Fruit fly (Drosophila melanogaster) whole organism, adult: Measurements from ENCODE around the gene Mtr3.

ENCODE experiments used
- CG11617 ChIP-seq: fragments of 200-800 bp; sonication (Bioruptor generic); optimal IDR thresholded peaks from 2 replicates; lab custom pipeline; 2017; ENCODE audit warnings: mild to moderate bottlenecking, missing biosample characterization, missing genetic modification reagents, missing genetic modification characterization
- CG12768 ChIP-seq: fragments of 200-800 bp; sonication (Bioruptor generic); optimal IDR thresholded peaks from 2 replicates; lab custom pipeline; 2017; ENCODE audit warnings: missing biosample characterization, missing genetic modification characterization, mild to moderate bottlenecking, moderate library complexity, missing genetic modification reagents
- CG33017 ChIP-seq: fragments of 200-800 bp; sonication (Bioruptor generic); optimal IDR thresholded peaks from 2 replicates; lab custom pipeline; 2018; ENCODE audit warnings: missing biosample characterization, mild to moderate bottlenecking, missing genetic modification characterization, moderate library complexity
- CG5204 ChIP-seq: fragments of 200-800 bp; sonication (Bioruptor generic); optimal IDR thresholded peaks from 2 replicates; lab custom pipeline; 2016; ENCODE audit warnings: missing biosample characterization, missing genetic modification characterization
- CG7045 ChIP-seq: fragments of 200-800 bp; sonication (Bioruptor generic); optimal IDR thresholded peaks from 2 replicates; lab custom pipeline; 2017; ENCODE audit warnings: missing biosample characterization, mild to moderate bottlenecking, missing genetic modification characterization
- Clk ChIP-seq: fragments of 200-800 bp; sonication (Bioruptor generic); optimal IDR thresholded peaks from 2 replicates; lab custom pipeline; 2017; ENCODE audit warnings: missing biosample characterization, missing genetic modification characterization
- Hr96 ChIP-seq: fragments of 200-800 bp; sonication (Bioruptor generic); optimal IDR thresholded peaks from 2 replicates; lab custom pipeline; 2016; ENCODE audit warnings: missing biosample characterization, missing genetic modification characterization
- Mnt ChIP-seq: fragments of 200-800 bp; sonication (Bioruptor generic); optimal IDR thresholded peaks from 2 replicates; lab custom pipeline; 2016; ENCODE audit warnings: missing biosample characterization, mild to moderate bottlenecking, missing genetic modification characterization
- bab1 ChIP-seq: fragments of 200-800 bp; sonication (Bioruptor generic); optimal IDR thresholded peaks from 3 replicates; lab custom pipeline; 2019; ENCODE audit warnings: missing biosample characterization, mild to moderate bottlenecking, missing genetic modification characterization, moderate library complexity
- cic ChIP-seq: fragments of 200-800 bp; sonication (Bioruptor generic); optimal IDR thresholded peaks from 2 replicates; lab custom pipeline; 2017; ENCODE audit warnings: missing biosample characterization, mild to moderate bottlenecking, missing genetic modification characterization, moderate library complexity
- kay ChIP-seq: fragments of 200-800 bp; sonication (Bioruptor generic); peaks from one replicate; lab custom pipeline; 2016; ENCODE audit warnings: missing biosample characterization, missing genetic modification characterization, borderline replicate concordance
- ovo ChIP-seq: fragments of 200-800 bp; sonication (Bioruptor generic); optimal IDR thresholded peaks from 2 replicates; lab custom pipeline; 2016; ENCODE audit warnings: missing biosample characterization, missing genetic modification characterization
- pad ChIP-seq: fragments of 200-800 bp; sonication (Bioruptor generic); optimal IDR thresholded peaks from 3 replicates; lab custom pipeline; 2017; ENCODE audit warnings: missing biosample characterization, missing genetic modification characterization, mild to moderate bottlenecking, moderate library complexity, missing genetic modification reagents
- tj ChIP-seq: fragments of 200-800 bp; sonication (Bioruptor generic); optimal IDR thresholded peaks from 3 replicates; lab custom pipeline; 2017; ENCODE audit warnings: missing biosample characterization, mild to moderate bottlenecking, missing genetic modification characterization, moderate library complexity

- no peak for TF ChIP-seq cic
- TF ChIP-seq Mnt (GFP tag; lab: Kevin White, UChicago): no peak
- TF ChIP-seq CG11617 (GFP tag; lab: Kevin White, UChicago): no peak
- TF ChIP-seq ovo (GFP tag; lab: Kevin White, UChicago): no peak
- TF ChIP-seq tj (GFP tag; lab: Kevin White, UChicago): no peak
- TF ChIP-seq pad (GFP tag; lab: Kevin White, UChicago): no peak
- no peak for TF ChIP-seq CG7045 (GFP tag; lab: Kevin White, UChicago)
- no peak for TF ChIP-seq bab1 (GFP tag; lab: Kevin White, UChicago)
- TF ChIP-seq CG5204 (GFP tag; lab: Kevin White, UChicago): no peak
- TF ChIP-seq kay (GFP tag; lab: Kevin White, UChicago): no peak
- TF ChIP-seq Clk: no peak
- no peak for TF ChIP-seq Hr96 (GFP tag; lab: Kevin White, UChicago)
- no peak for TF ChIP-seq CG12768 (GFP tag; lab: Kevin White, UChicago)
- TF ChIP-seq CG33017 (tag; lab: Kevin White, UChicago): no peak
Measured at dm6 chr3L:19955699-19956098, 42.2 kb upstream of the Mtr3 start, which contains the start of gene CG42263.
